Fruit fly (Drosophila melanogaster) whole organism, pupa: ENCODE measurements around the gene intr.

Experiments used
- CG12605 ChIP-seq: fragments of 200-800 bp; sonication (Bioruptor generic); IDR thresholded peaks from 2 replicates; pipeline ENCODE4 v1.3.6; 2022; ENCODE audit warnings: missing biosample characterization, missing genetic modification characterization
- CG8159 ChIP-seq: fragments of 200-800 bp; sonication (Bioruptor generic); optimal IDR thresholded peaks from 3 replicates; lab custom pipeline; 2018; ENCODE audit warnings: missing biosample characterization, mild to moderate bottlenecking, missing genetic modification characterization, moderate library complexity
- EcR ChIP-seq: fragments of 200-800 bp; sonication (Bioruptor generic); optimal IDR thresholded peaks from 3 replicates; lab custom pipeline; 2019; ENCODE audit warnings: missing biosample characterization, missing genetic modification characterization, mild to moderate bottlenecking, moderate library complexity, missing genetic modification reagents
- fd96Ca ChIP-seq: fragments of 200-800 bp; sonication (Bioruptor generic); IDR thresholded peaks from 3 replicates; pipeline ENCODE4 v1.3.6; 2022; ENCODE audit warnings: missing biosample characterization, missing genetic modification characterization
- rn ChIP-seq: fragments of 200-800 bp; sonication (Bioruptor generic); IDR thresholded peaks from 2 replicates; pipeline ENCODE4 v1.3.6; 2022; ENCODE audit warnings: missing biosample characterization, missing genetic modification characterization

- TF ChIP-seq fd96Ca (GFP tag; lab: Robert Waterston, UW): no peak
- no peak for TF ChIP-seq EcR (GFP tag; lab: Kevin White, UChicago)
- TF ChIP-seq CG8159: no peak
- no peak for TF ChIP-seq rn (GFP tag; lab: Robert Waterston, UW)
- TF ChIP-seq CG12605 (GFP tag; lab: Robert Waterston, UW): no peak
Observed at dm6 chr3R:28744682-28745081, 45.6 kb upstream of the intr start, which contains the start of gene AstA-R2.
